Fruit fly (Drosophila melanogaster): ENCODE data around the gene CG7342.

dm6 chr3R:19624482-19624881, 21.3 kb downstream of the CG7342 start:
- TF ChIP-seq br (GFP tag; optimal IDR thresholded peaks at IDR 0.05) = no peak
- no peak for TF ChIP-seq usp (GFP tag; optimal IDR thresholded peaks at IDR 0.05)
- no peak for TF ChIP-seq CrebA (GFP tag; optimal IDR thresholded peaks at IDR 0.05; ENCODE audit: borderline replicate concordance)
- TF ChIP-seq pan (optimal IDR thresholded peaks at IDR 0.05) = no peak
- TF ChIP-seq fru (GFP tag; optimal IDR thresholded peaks at IDR 0.05) = no peak
- no peak for TF ChIP-seq CG32264 (GFP tag; optimal IDR thresholded peaks at IDR 0.05)
- no peak for TF ChIP-seq HLH106 (tag; optimal IDR thresholded peaks at IDR 0.05)
- TF ChIP-seq Sp1 (GFP tag; optimal IDR thresholded peaks at IDR 0.05) = no peak

Data from whole organism, wandering third instar larva.